Fruit fly (Drosophila melanogaster): Measurements from ENCODE around the gene Alp13.

DNA sequence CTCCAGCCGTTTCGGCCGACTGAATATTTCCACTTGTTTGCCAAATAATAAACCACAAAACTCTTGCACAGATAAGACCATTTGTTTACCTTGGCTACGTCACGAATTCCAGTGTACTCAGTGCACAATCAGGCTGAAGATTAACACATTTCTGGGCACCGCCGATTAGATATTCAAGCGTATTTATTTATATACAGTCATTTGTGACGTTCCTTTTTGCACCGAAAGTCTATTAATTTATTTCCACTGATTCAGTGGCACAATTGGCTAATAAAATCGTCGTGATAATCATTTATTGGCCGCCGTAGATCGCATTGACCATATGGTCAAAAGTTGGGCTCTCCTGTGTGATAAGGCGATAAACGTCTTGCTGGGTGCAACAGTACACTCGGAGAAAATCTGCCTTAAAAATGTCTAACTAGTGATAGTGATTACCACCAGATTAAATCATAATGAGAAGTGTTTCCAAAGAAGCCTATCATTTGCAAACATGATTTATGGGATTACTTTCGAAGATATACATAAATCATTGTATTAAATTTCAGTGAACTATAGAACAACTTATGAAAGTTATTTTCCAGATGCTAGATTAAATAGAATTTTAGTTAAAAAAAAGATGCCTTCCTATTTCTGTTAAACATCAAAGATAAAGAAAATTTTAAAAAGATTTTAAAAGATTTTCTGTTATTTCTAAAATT is 20.7 kb downstream of the Alp13 start:
- TF ChIP-seq CG8301 (tag; optimal IDR thresholded peaks at IDR 0.05) (no peak), fd96Ca (GFP tag; IDR thresholded peaks at IDR 0.05) (no peak), CG8159 (tag; optimal IDR thresholded peaks at IDR 0.05) (no peak)

Data from whole organism, pupa.